Fruit fly (Drosophila melanogaster) whole organism, prepupa: ENCODE data around the gene Snoo.

Experiments used
- CG10631 ChIP-seq: fragments of 200-800 bp; sonication (Bioruptor generic); optimal IDR thresholded peaks from 2 replicates; lab custom pipeline; 2016; ENCODE audit warnings: missing biosample characterization, missing genetic modification characterization
- CG10669 ChIP-seq: fragments of 200-800 bp; sonication (Bioruptor generic); optimal IDR thresholded peaks from 3 replicates; lab custom pipeline; 2018; ENCODE audit warnings: missing biosample characterization, mild to moderate bottlenecking, missing genetic modification characterization, moderate library complexity
- CG11294 ChIP-seq: fragments of 200-800 bp; sonication (Bioruptor generic); IDR thresholded peaks from 2 replicates; pipeline ENCODE4 v1.3.6; 2022; ENCODE audit warnings: missing biosample characterization, missing genetic modification characterization
- CG11902 ChIP-seq: fragments of 200-800 bp; sonication (Bioruptor generic); optimal IDR thresholded peaks from 3 replicates; lab custom pipeline; 2016; ENCODE audit warnings: missing biosample characterization, missing genetic modification characterization
- CG15336 ChIP-seq: fragments of 200-800 bp; sonication (Bioruptor generic); IDR thresholded peaks from 2 replicates; pipeline ENCODE4 v1.3.6; 2022; ENCODE audit warnings: missing biosample characterization, missing genetic modification characterization
- CG16779 ChIP-seq: fragments of 200-800 bp; sonication (Bioruptor generic); optimal IDR thresholded peaks from 3 replicates; lab custom pipeline; 2017; ENCODE audit warnings: missing biosample characterization, mild to moderate bottlenecking, missing genetic modification characterization
- CG31627 ChIP-seq: fragments of 200-800 bp; sonication (Bioruptor generic); optimal IDR thresholded peaks from 3 replicates; lab custom pipeline; 2016; ENCODE audit warnings: missing biosample characterization, missing genetic modification characterization
- CG32006 ChIP-seq: fragments of 200-800 bp; sonication (Bioruptor generic); optimal IDR thresholded peaks from 3 replicates; lab custom pipeline; 2017; ENCODE audit warnings: missing biosample characterization, mild to moderate bottlenecking, missing genetic modification characterization
- CG3919 ChIP-seq: fragments of 200-800 bp; sonication (Bioruptor generic); optimal IDR thresholded peaks from 3 replicates; lab custom pipeline; 2016; ENCODE audit warnings: missing biosample characterization, missing genetic modification characterization
- CG4318 ChIP-seq: fragments of 200-800 bp; sonication (Bioruptor generic); optimal IDR thresholded peaks from 3 replicates; lab custom pipeline; 2017; ENCODE audit warnings: missing biosample characterization, mild to moderate bottlenecking, missing genetic modification characterization
- CG6163 ChIP-seq: fragments of 200-800 bp; sonication (Bioruptor generic); IDR thresholded peaks from 3 replicates; pipeline ENCODE4 v1.3.6; 2022; ENCODE audit warnings: missing biosample characterization, missing genetic modification characterization
- CG6276 ChIP-seq: fragments of 200-800 bp; sonication (Bioruptor generic); optimal IDR thresholded peaks from 2 replicates; lab custom pipeline; 2017; ENCODE audit warnings: missing biosample characterization, mild to moderate bottlenecking, missing genetic modification characterization
- CG7368 ChIP-seq: fragments of 200-800 bp; sonication (Bioruptor generic); optimal IDR thresholded peaks from 3 replicates; lab custom pipeline; 2016; ENCODE audit warnings: missing biosample characterization, missing genetic modification characterization
- CG8119 ChIP-seq: fragments of 200-800 bp; sonication (Bioruptor generic); IDR thresholded peaks from 3 replicates; pipeline ENCODE4 v1.3.6; 2022; ENCODE audit warnings: missing biosample characterization, missing genetic modification characterization
- CG8319 ChIP-seq: fragments of 200-800 bp; sonication (Bioruptor generic); optimal IDR thresholded peaks from 3 replicates; lab custom pipeline; 2016; ENCODE audit warnings: missing biosample characterization, missing genetic modification characterization
- CG9139 ChIP-seq: fragments of 200-800 bp; sonication (Bioruptor generic); optimal IDR thresholded peaks from 3 replicates; lab custom pipeline; 2017; ENCODE audit warnings: missing biosample characterization, mild to moderate bottlenecking, missing genetic modification characterization
- Eip75B ChIP-seq: fragments of 200-800 bp; sonication (Bioruptor generic); optimal IDR thresholded peaks from 3 replicates; lab custom pipeline; 2016; ENCODE audit warnings: missing biosample characterization, missing genetic modification characterization
- Eip78C ChIP-seq: fragments of 200-800 bp; sonication (Bioruptor generic); peaks from one replicate; lab custom pipeline; 2016; ENCODE audit warnings: missing biosample characterization, missing genetic modification characterization
- Ets96B ChIP-seq: fragments of 200-800 bp; optimal IDR thresholded peaks from 2 replicates; lab custom pipeline; 2019; ENCODE audit warnings: missing biosample characterization, mild to moderate bottlenecking, missing genetic modification characterization, moderate library complexity
- Gug ChIP-seq: fragments of 200-800 bp; sonication (Bioruptor generic); IDR thresholded peaks from 2 replicates; pipeline ENCODE4 v1.3.6; 2022; ENCODE audit warnings: missing biosample characterization, missing genetic modification characterization
- Hr38 ChIP-seq: sonication (Bioruptor generic); optimal IDR thresholded peaks from 2 replicates; lab custom pipeline; 2016; ENCODE audit warnings: missing biosample characterization, missing genetic modification characterization
- Hr39 ChIP-seq: fragments of 200-800 bp; sonication (Bioruptor generic); optimal IDR thresholded peaks from 2 replicates; lab custom pipeline; 2016; ENCODE audit warnings: missing biosample characterization, missing genetic modification characterization
- Hr4 ChIP-seq: fragments of 200-800 bp; sonication (Bioruptor generic); optimal IDR thresholded peaks from 3 replicates; lab custom pipeline; 2016; ENCODE audit warnings: missing biosample characterization, missing genetic modification characterization
- Lpt ChIP-seq: fragments of 200-800 bp; sonication (Bioruptor generic); optimal IDR thresholded peaks from 3 replicates; lab custom pipeline; 2016; ENCODE audit warnings: missing biosample characterization, missing genetic modification characterization
- OdsH ChIP-seq: fragments of 200-800 bp; sonication (Bioruptor generic); optimal IDR thresholded peaks from 3 replicates; lab custom pipeline; 2016; ENCODE audit warnings: missing biosample characterization, missing genetic modification characterization
- Sox14 ChIP-seq: fragments of 200-800 bp; sonication (Bioruptor generic); optimal IDR thresholded peaks from 3 replicates; lab custom pipeline; 2016; ENCODE audit warnings: missing biosample characterization, missing genetic modification characterization
- achi ChIP-seq: fragments of 200-800 bp; sonication (Bioruptor generic); optimal IDR thresholded peaks from 3 replicates; lab custom pipeline; 2016; ENCODE audit warnings: missing biosample characterization, missing genetic modification characterization
- dac ChIP-seq: fragments of 200-800 bp; sonication (Bioruptor generic); optimal IDR thresholded peaks from 2 replicates; lab custom pipeline; 2017; ENCODE audit warnings: missing biosample characterization, mild to moderate bottlenecking, missing genetic modification characterization
- eg ChIP-seq: fragments of 200-800 bp; sonication (Bioruptor generic); IDR thresholded peaks from 3 replicates; pipeline ENCODE4 v1.3.6; 2022; ENCODE audit warnings: missing biosample characterization, missing genetic modification characterization
- fd59A ChIP-seq: fragments of 200-800 bp; sonication (Bioruptor generic); optimal IDR thresholded peaks from 2 replicates; lab custom pipeline; 2017; ENCODE audit warnings: missing biosample characterization, mild to moderate bottlenecking, missing genetic modification characterization, missing genetic modification reagents
- fkh ChIP-seq: fragments of 200-800 bp; sonication (Bioruptor generic); optimal IDR thresholded peaks from 3 replicates; lab custom pipeline; 2017; ENCODE audit warnings: missing biosample characterization, mild to moderate bottlenecking, missing genetic modification characterization, moderate library complexity
- lz ChIP-seq: fragments of 200-800 bp; sonication (Bioruptor generic); optimal IDR thresholded peaks from 3 replicates; lab custom pipeline; 2016; ENCODE audit warnings: missing biosample characterization, missing genetic modification characterization
- net ChIP-seq: fragments of 200-800 bp; sonication (Bioruptor generic); optimal IDR thresholded peaks from 3 replicates; lab custom pipeline; 2016; ENCODE audit warnings: missing biosample characterization, missing genetic modification characterization
- pdm3 ChIP-seq: fragments of 200-800 bp; sonication (Bioruptor generic); optimal IDR thresholded peaks from 3 replicates; lab custom pipeline; 2016; ENCODE audit warnings: missing biosample characterization, missing genetic modification characterization
- salr ChIP-seq, 2 experiments: fragments of 200-800 bp; sonication (Bioruptor generic); optimal IDR thresholded peaks; 3 replicates each; lab custom pipeline; 2016 to 2018; ENCODE audit warnings: missing biosample characterization in 2 of 2, missing genetic modification characterization in 2 of 2, mild to moderate bottlenecking in 1 of 2
- ss ChIP-seq, 2 experiments: fragments of 200-800 bp; sonication (Bioruptor generic); optimal IDR thresholded peaks; 2 replicates in 1 of 2; 3 replicates in 1 of 2; lab custom pipeline; 2017 to 2018; ENCODE audit warnings: mild to moderate bottlenecking in 2 of 2, missing biosample characterization in 2 of 2, missing genetic modification characterization in 2 of 2, moderate library complexity in 1 of 2
- topi ChIP-seq: fragments of 200-800 bp; sonication (Bioruptor generic); optimal IDR thresholded peaks from 3 replicates; lab custom pipeline; 2016; ENCODE audit warnings: missing biosample characterization, missing genetic modification characterization
- vri ChIP-seq: fragments of 200-800 bp; sonication (Bioruptor generic); optimal IDR thresholded peaks from 3 replicates; lab custom pipeline; 2016; ENCODE audit warnings: missing biosample characterization, mild to moderate bottlenecking, missing genetic modification characterization

The Snoo gene

DNA sequence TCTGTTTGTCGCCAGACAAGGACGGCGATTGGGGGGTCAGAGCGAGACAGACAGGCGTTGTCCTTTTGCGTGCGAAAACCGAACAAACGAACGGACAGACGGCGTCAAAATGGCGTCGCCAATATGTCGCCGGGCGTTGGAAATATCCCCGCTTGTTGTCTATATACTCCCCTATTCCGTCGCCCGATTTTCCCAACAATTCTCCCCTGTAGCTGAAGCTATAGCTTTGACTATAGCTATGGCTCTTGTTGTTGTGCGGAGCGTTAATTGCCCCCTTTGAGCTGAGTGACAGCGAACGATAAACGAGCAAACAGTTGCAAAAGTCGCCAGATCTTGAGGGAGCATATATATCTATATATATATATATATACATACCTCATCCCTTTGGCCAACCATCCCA lies 39.8 kb downstream of the Snoo start:
- TF ChIP-seq Eip78C (GFP tag; lab: Kevin White, UChicago) = peak; percentile 13
- TF ChIP-seq Hr39 (GFP tag; lab: Kevin White, UChicago) = no peak
- no peak for TF ChIP-seq Hr38 (GFP tag; lab: Kevin White, UChicago)
- no peak for TF ChIP-seq CG8119

DNA sequence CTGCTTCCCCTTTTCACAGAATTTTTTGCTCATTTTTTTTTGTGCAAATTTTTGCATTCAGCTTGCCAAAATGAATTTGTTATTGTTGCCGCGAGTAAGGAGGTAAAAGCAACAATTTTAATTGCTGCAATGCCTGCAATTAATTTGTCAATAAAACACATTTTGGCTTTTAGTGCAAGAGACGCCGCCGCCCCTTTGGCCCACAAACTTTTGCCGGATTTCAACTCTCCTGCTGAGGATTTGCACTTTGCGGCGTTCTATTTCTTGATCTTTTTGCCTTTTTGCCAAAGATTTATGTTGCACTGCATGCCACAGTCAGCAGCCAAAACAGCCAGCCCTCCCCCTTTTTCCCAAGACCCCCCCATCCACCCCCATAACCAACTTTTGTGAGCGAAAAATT lies 41.1 kb downstream of the Snoo start:
- TF ChIP-seq CG3919 (GFP tag; lab: Kevin White, UChicago) = no peak
- TF ChIP-seq CG15336 = no peak
- TF ChIP-seq topi (GFP tag; lab: Kevin White, UChicago) = no peak
- TF ChIP-seq Ets96B = no peak
- TF ChIP-seq Sox14 (GFP tag; lab: Kevin White, UChicago) = no peak
- no peak for TF ChIP-seq lz (GFP tag; lab: Kevin White, UChicago)
- no peak for TF ChIP-seq CG7368 (GFP tag; lab: Kevin White, UChicago)
- TF ChIP-seq CG11294 (GFP tag; lab: Robert Waterston, UW) = no peak
- no peak for TF ChIP-seq CG6276 (GFP tag; lab: Kevin White, UChicago)
- no peak for TF ChIP-seq CG10631 (GFP tag; lab: Kevin White, UChicago)
- TF ChIP-seq CG31627 (GFP tag; lab: Kevin White, UChicago) = no peak
- no peak for TF ChIP-seq CG10669 (GFP tag; lab: Kevin White, UChicago)
- TF ChIP-seq fd59A = no peak

DNA sequence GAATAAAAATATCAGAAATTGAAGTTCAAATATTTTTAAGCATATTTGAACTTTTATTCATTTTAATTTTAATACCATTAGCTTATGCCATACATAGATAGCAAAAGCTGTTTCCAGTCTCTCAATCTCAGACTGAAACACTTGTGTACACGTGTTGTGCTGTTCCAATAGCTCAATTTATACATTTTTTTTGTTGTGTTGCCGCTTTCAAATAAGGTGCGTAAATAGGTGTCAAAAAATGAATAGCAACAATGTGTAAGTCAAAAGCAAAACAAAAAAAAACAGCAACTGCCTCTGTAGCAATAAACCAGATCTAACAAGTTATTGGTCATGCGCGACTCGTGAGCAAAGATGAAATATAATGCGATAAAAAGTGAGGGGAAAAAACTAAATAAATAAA lies 42.0 kb downstream of the Snoo start:
- TF ChIP-seq fkh (GFP tag; lab: Kevin White, UChicago) (peak; percentile 51), eg (GFP tag; lab: Robert Waterston, UW) (no peak)

DNA sequence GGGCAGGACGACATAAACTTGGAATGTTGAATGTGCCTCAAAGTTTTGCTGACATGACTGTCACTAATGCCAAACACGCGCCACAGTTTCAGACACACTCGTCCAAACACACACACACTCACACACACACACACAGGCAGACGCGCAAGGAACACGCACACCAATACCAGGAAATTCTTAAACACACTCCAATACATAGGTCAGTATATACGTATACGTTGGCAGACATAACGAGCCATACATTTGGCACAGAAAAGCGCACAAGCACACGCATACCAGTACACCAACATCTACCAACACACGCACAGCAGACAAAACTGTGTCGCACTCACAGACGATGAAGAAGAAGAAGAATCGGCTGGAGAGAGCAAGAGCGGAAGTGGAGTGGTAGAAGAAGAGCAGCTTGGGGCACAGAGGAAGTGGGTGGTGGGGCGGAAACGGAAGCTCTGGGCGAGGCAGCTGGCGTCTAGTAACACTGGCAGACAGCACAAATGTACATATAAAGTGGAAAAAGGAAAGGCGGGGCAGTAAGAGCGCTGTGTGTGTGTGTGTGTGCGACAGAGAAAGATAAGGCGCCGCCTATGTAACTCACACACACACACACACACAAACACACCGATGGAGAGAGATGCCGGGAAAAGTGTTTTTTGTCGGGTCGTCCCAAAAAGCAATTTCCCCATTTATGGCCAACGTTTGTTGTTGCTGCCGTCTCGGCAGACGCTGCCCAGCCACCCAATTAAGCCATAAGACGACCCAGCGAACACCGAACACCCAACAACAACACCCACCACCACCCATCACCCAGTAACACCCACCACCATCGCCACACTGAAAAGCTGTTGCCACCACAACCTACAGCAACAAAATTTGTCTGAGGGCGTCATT lies 43.3 kb downstream of the Snoo start:
- peak; percentile 1 for TF ChIP-seq net (GFP tag; lab: Kevin White, UChicago)
- no peak for TF ChIP-seq Sox14 (GFP tag; lab: Kevin White, UChicago)
- TF ChIP-seq CG6163 (GFP tag; lab: Robert Waterston, UW) = 0 out of 3 replicates have a peak, but pooled peaks have one; percentile 20
- TF ChIP-seq ss (GFP tag; optimal IDR thresholded peaks at IDR 0.05; lab: Kevin White, UChicago) = peak in 1 of 2 experiments; percentile 44
- no peak for TF ChIP-seq CG7368 (GFP tag; lab: Kevin White, UChicago)
- peak; percentile 11 for TF ChIP-seq CG3919 (GFP tag; lab: Kevin White, UChicago)
- no peak for TF ChIP-seq CG11902 (GFP tag; lab: Kevin White, UChicago)
- no peak for TF ChIP-seq CG9139 (GFP tag; lab: Kevin White, UChicago)
- no peak for TF ChIP-seq topi (GFP tag; lab: Kevin White, UChicago)
- no peak for TF ChIP-seq CG32006 (GFP tag; lab: Kevin White, UChicago)
- TF ChIP-seq Hr38 (GFP tag; lab: Kevin White, UChicago) = no peak
- TF ChIP-seq CG10631 (GFP tag; lab: Kevin White, UChicago) = no peak
- 0 out of 3 replicates have a peak, but pooled peaks have one; percentile 18 for TF ChIP-seq CG8119

DNA sequence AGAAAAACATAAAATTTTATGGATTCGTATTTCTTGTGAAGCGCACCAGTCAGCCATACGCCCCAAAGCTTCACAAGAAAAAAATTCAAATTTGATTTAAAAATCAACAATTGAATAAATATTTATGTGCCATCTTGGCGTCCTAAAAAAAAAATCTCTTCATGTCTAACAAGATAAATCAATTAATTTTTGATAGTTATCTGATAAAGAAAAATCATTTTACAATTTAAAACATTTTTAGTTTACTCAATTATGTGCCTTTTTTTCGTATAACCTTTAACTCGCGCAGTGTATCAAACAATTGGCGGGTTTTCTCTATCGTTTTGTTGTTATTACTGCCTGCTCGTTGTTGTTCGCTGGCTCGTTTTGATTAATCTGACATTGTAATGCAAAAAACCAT lies 45.5 kb downstream of the Snoo start:
- TF ChIP-seq CG11294 (GFP tag; lab: Robert Waterston, UW) (peak; percentile 10; the same call in 1 of the 2 replicates), dac (GFP tag; lab: Kevin White, UChicago) (peak; percentile 44), eg (GFP tag; lab: Robert Waterston, UW) (peak; percentile 61), Sox14 (GFP tag; lab: Kevin White, UChicago) (peak; percentile 1), net (GFP tag; lab: Kevin White, UChicago) (peak; percentile 33), Hr38 (GFP tag; lab: Kevin White, UChicago) (no peak), topi (GFP tag; lab: Kevin White, UChicago) (no peak), salr (GFP tag; optimal IDR thresholded peaks at IDR 0.05; lab: Kevin White, UChicago) (peak in 1 of 2 experiments; percentile 16), pdm3 (GFP tag; lab: Kevin White, UChicago) (peak; percentile 21), CG15336 (peak; percentile 87), vri (GFP tag; lab: Kevin White, UChicago) (no peak), Gug (GFP tag; lab: Robert Waterston, UW) (peak; percentile 54), achi (GFP tag; lab: Kevin White, UChicago) (peak; percentile 46), Eip78C (GFP tag; lab: Kevin White, UChicago) (peak; percentile 68), CG8319 (no peak), CG4318 (GFP tag; lab: Kevin White, UChicago) (peak; percentile 63), CG32006 (GFP tag; lab: Kevin White, UChicago) (peak; percentile 86), CG6276 (GFP tag; lab: Kevin White, UChicago) (peak; percentile 68), CG16779 (tag; lab: Kevin White, UChicago) (no peak), Hr39 (GFP tag; lab: Kevin White, UChicago) (no peak), OdsH (peak; percentile 21), Lpt (GFP tag; lab: Kevin White, UChicago) (peak; percentile 29), CG8119 (peak; percentile 82), CG6163 (GFP tag; lab: Robert Waterston, UW) (peak; percentile 54; the same call in 2 of the 3 replicates), Hr4 (GFP tag; lab: Kevin White, UChicago) (peak; percentile 85), lz (GFP tag; lab: Kevin White, UChicago) (no peak), CG10631 (GFP tag; lab: Kevin White, UChicago) (no peak), CG11902 (GFP tag; lab: Kevin White, UChicago) (no peak), Eip75B (no peak)
- TF ChIP-seq, all 60 proteins: peak for 19
